Worm (Caenorhabditis elegans) whole organism, mixed stage, embryonic: ENCODE measurements around the gene fbxb-63.

Source experiments
- M03D4.4 ChIP-seq: sonication (generic microtip); optimal IDR thresholded peaks from 2 replicates; lab custom pipeline; 2017; ENCODE audit warnings: mild to moderate bottlenecking, missing genetic modification characterization, missing compliant biosample characterization
- ces-1 ChIP-seq: fragments of 150-350 bp; optimal IDR thresholded peaks from 2 replicates; lab custom pipeline; 2014; ENCODE audit warnings: missing biosample characterization, missing genetic modification reagents, missing genetic modification characterization
- flh-1 ChIP-seq: fragments of 200-800 bp; sonication (Bioruptor generic); optimal IDR thresholded peaks from 2 replicates; lab custom pipeline; 2018; ENCODE audit warnings: mild to moderate bottlenecking, missing genetic modification characterization, moderate library complexity, missing compliant biosample characterization
- ham-2 ChIP-seq: fragments of 200-800 bp; sonication (Bioruptor generic); optimal IDR thresholded peaks from 2 replicates; lab custom pipeline; 2018; ENCODE audit warnings: mild to moderate bottlenecking, missing genetic modification characterization, missing compliant biosample characterization
- lin-13 ChIP-seq: fragments of 150-350 bp; optimal IDR thresholded peaks from 2 replicates; lab custom pipeline; 2014; ENCODE audit warnings: missing biosample characterization, missing genetic modification characterization
- lsy-2 ChIP-seq: fragments of 150-350 bp; optimal IDR thresholded peaks from 2 replicates; lab custom pipeline; 2014; ENCODE audit warnings: missing biosample characterization, missing genetic modification characterization
- mls-2 ChIP-seq: sonication (generic microtip); optimal IDR thresholded peaks from 2 replicates; lab custom pipeline; 2016; ENCODE audit warnings: mild to moderate bottlenecking, missing genetic modification characterization, moderate library complexity, missing compliant biosample characterization
- snpc-4 ChIP-seq: fragments of 150-350 bp; optimal IDR thresholded peaks from 2 replicates; lab custom pipeline; 2014; ENCODE audit warnings: missing biosample characterization, missing genetic modification characterization
- unc-62 ChIP-seq: fragments of 150-350 bp; optimal IDR thresholded peaks from 2 replicates; lab custom pipeline; 2014; ENCODE audit warnings: missing biosample characterization, missing genetic modification reagents, missing genetic modification characterization
- zip-8 ChIP-seq: fragments of 150-350 bp; optimal IDR thresholded peaks from 2 replicates; lab custom pipeline; 2014; ENCODE audit warnings: missing biosample characterization, missing genetic modification characterization

- TF ChIP-seq unc-62 (GFP tag; lab: Kevin White, UChicago) = no peak
- no peak for TF ChIP-seq lin-13 (tag; lab: Kevin White, UChicago)
- no peak for TF ChIP-seq flh-1
- TF ChIP-seq M03D4.4 (tag; lab: Kevin White, UChicago) = no peak
- no peak for TF ChIP-seq ces-1
- TF ChIP-seq ham-2 (GFP tag; lab: Kevin White, UChicago) = no peak
- no peak for TF ChIP-seq lsy-2
- TF ChIP-seq mls-2 (tag; lab: Kevin White, UChicago) = no peak
- no peak for TF ChIP-seq snpc-4 (tag; lab: Kevin White, UChicago)
- TF ChIP-seq zip-8 (tag; lab: Kevin White, UChicago) = no peak
These were observed 4.6 kb upstream of the fbxb-63 start for ce11 chrV:19308137-19308536.
